Worm (Caenorhabditis elegans): ENCODE data around the gene C45G9.2.
"Not testable (repeated sequence)": the region's sequence is repeated elsewhere in the genome, so short reads cannot be mapped to it uniquely, and the experiment has no call there.

The C45G9.2 gene

ce11 chrIII:5031375-5031836 is 37.5 kb upstream of the C45G9.2 start (continued):
- peak; percentile 84 for TF ChIP-seq ZK185.1 (tag; optimal IDR thresholded peaks at IDR 0.05; ENCODE audit: poor library complexity, severe bottlenecking)
- peak; percentile 66 for TF ChIP-seq ceh-91 (GFP tag; IDR thresholded peaks at IDR 0.05)
- peak; percentile 55 for TF ChIP-seq somi-1 (GFP tag; optimal IDR thresholded peaks at IDR 0.05)
- peak; percentile 90 for TF ChIP-seq D2030.7 (GFP tag; IDR thresholded peaks at IDR 0.05)
- peak; percentile 84; the same call in 1 of the 2 replicates for TF ChIP-seq Y56A3A.18 (GFP tag; IDR thresholded peaks at IDR 0.05)
- TF ChIP-seq F52B5.7 (tag; optimal IDR thresholded peaks at IDR 0.05), result peak; percentile 83
- 0 out of 2 replicates have a peak, but pooled peaks have one; percentile 27 for TF ChIP-seq madf-8 (GFP tag; conservative IDR thresholded peaks at IDR 0.05)
- TF ChIP-seq ztf-28 (GFP tag; IDR thresholded peaks at IDR 0.05), result 0 out of 2 replicates have a peak, but pooled peaks have one; percentile 61
- TF ChIP-seq ztf-25 (GFP tag; IDR thresholded peaks at IDR 0.05), result 0 out of 2 replicates have a peak, but pooled peaks have one; percentile 17
- peak; percentile 53 for TF ChIP-seq ztf-3 (GFP tag; optimal IDR thresholded peaks at IDR 0.05)
- TF ChIP-seq F49E8.2 (tag; optimal IDR thresholded peaks at IDR 0.05; ENCODE audit: insufficient read depth), result peak; percentile 9
- peak; percentile 72; the same call in 1 of the 2 replicates for TF ChIP-seq F37B4.10 (GFP tag; IDR thresholded peaks at IDR 0.05)
- TF ChIP-seq F57C9.4 (tag; optimal IDR thresholded peaks at IDR 0.05), result peak; percentile 21
- peak; percentile 96 for TF ChIP-seq zfh-2 (GFP tag; conservative IDR thresholded peaks at IDR 0.05)
- TF ChIP-seq snpc-4 (GFP tag; optimal IDR thresholded peaks at IDR 0.05), result peak; percentile 46
- peak in 1 of 4 experiments; percentile 64 for TF ChIP-seq snpc-4 (tag; optimal IDR thresholded peaks at IDR 0.05)
- TF ChIP-seq ztf-18 (tag; optimal IDR thresholded peaks at IDR 0.05), result peak; percentile 87
- TF ChIP-seq F10E7.11 (tag; optimal IDR thresholded peaks at IDR 0.05), result peak; percentile 67
- 0 out of 2 replicates have a peak, but pooled peaks have one; percentile 55 for TF ChIP-seq hsf-1 (GFP tag; IDR thresholded peaks at IDR 0.05)
- peak; percentile 57 for TF ChIP-seq attf-3 (GFP tag; conservative IDR thresholded peaks at IDR 0.05)
- TF ChIP-seq cebp-1 (GFP tag; IDR thresholded peaks at IDR 0.05), result 0 out of 2 replicates have a peak, but pooled peaks have one; percentile 45
- TF ChIP-seq cebp-1 (tag; optimal IDR thresholded peaks at IDR 0.05), result not testable (repeated sequence)
- TF ChIP-seq nhr-120 (GFP tag; IDR thresholded peaks at IDR 0.05), result 0 out of 2 replicates have a peak, but pooled peaks have one; percentile 19
- TF ChIP-seq sptf-2 (GFP tag; optimal IDR thresholded peaks at IDR 0.05), result peak; percentile 44
- peak; percentile 5 to 22 for TF ChIP-seq rec-8 (tag; optimal IDR thresholded peaks at IDR 0.05)
- TF ChIP-seq egl-18 (GFP tag; IDR thresholded peaks at IDR 0.05), result 0 out of 2 replicates have a peak, but pooled peaks have one; percentile 58
- TF ChIP-seq lin-40 (tag; optimal IDR thresholded peaks at IDR 0.05), result peak; percentile 91
- TF ChIP-seq F23B12.7 (tag; optimal IDR thresholded peaks at IDR 0.05; ENCODE audit: insufficient read depth), result peak; percentile 19
- TF ChIP-seq hmg-1.2 (GFP tag; IDR thresholded peaks at IDR 0.05), result peak; percentile 80
- TF ChIP-seq C06A6.2 (GFP tag; conservative IDR thresholded peaks at IDR 0.05), result peak; percentile 72; the same call in 1 of the 2 replicates
- peak; percentile 23; the same call in 1 of the 2 replicates for TF ChIP-seq ztf-6 (GFP tag; IDR thresholded peaks at IDR 0.05)
- TF ChIP-seq aptf-2 (GFP tag; conservative IDR thresholded peaks at IDR 0.05), result peak; percentile 55; the same call in 1 of the 2 replicates
- peak; percentile 48 for TF ChIP-seq die-1 (tag; optimal IDR thresholded peaks at IDR 0.05)
- peak; percentile 79; the same call in 1 of the 2 replicates for TF ChIP-seq aptf-3 (GFP tag; IDR thresholded peaks at IDR 0.05)
- peak; percentile 55 for TF ChIP-seq ets-4 (GFP tag; optimal IDR thresholded peaks at IDR 0.05)
- TF ChIP-seq mes-4 (tag; optimal IDR thresholded peaks at IDR 0.05), result peak; percentile 54
- peak; percentile 39 for TF ChIP-seq lsy-27 (tag; optimal IDR thresholded peaks at IDR 0.05; ENCODE audit: borderline replicate concordance, insufficient read depth)
- TF ChIP-seq Y79H2A.3 (GFP tag; conservative IDR thresholded peaks at IDR 0.05), result 0 out of 2 replicates have a peak, but pooled peaks have one; percentile 22
- peak; percentile 89 for TF ChIP-seq nhr-80 (tag; optimal IDR thresholded peaks at IDR 0.05)
- TF ChIP-seq bed-2 (GFP tag; IDR thresholded peaks at IDR 0.05), result 0 out of 2 replicates have a peak, but pooled peaks have one; percentile 14
- TF ChIP-seq lin-26 (GFP tag; IDR thresholded peaks at IDR 0.05), result peak; percentile 91
- peak; percentile 87 for TF ChIP-seq ekl-4 (GFP tag; IDR thresholded peaks at IDR 0.05)
- TF ChIP-seq let-607 (tag; optimal IDR thresholded peaks at IDR 0.05), result peak in 1 of 2 experiments; percentile 59
- peak; percentile 70 for TF ChIP-seq nhr-179 (tag; optimal IDR thresholded peaks at IDR 0.05)
- peak; percentile 71 for TF ChIP-seq attf-5 (GFP tag; optimal IDR thresholded peaks at IDR 0.05)
- peak; percentile 1 for TF ChIP-seq zim-3 (tag; optimal IDR thresholded peaks at IDR 0.05)
